Worm (Caenorhabditis elegans) whole organism, midembryonic: ENCODE measurements around the gene grd-4.
"Not testable (repeated sequence)": the region's sequence is repeated elsewhere in the genome, so short reads cannot be mapped to it uniquely, and the experiment has no call there.

ENCODE experiments used
- T22C8.4 ChIP-seq: fragments of 200-800 bp; sonication (Bioruptor generic); IDR thresholded peaks from 2 replicates; pipeline ENCODE4 v1.3.6; 2022; ENCODE audit warnings: missing genetic modification characterization, missing compliant biosample characterization
- cog-1 ChIP-seq: sonication (generic microtip); optimal IDR thresholded peaks from 2 replicates; lab custom pipeline; 2016; ENCODE audit warnings: missing genetic modification characterization, missing compliant biosample characterization
- flt-1 ChIP-seq: fragments of 200-800 bp; sonication (Bioruptor generic); IDR thresholded peaks from 2 replicates; pipeline ENCODE4 v1.3.6; 2022; ENCODE audit warnings: missing genetic modification characterization, missing compliant biosample characterization
- klf-2 ChIP-seq: fragments of 200-800 bp; sonication (Bioruptor generic); conservative IDR thresholded peaks from 2 replicates; pipeline ENCODE4 v1.3.6; 2022; ENCODE audit warnings: missing genetic modification reagents, missing genetic modification characterization, missing compliant biosample characterization
- med-1 ChIP-seq: sonication (generic microtip); optimal IDR thresholded peaks from 2 replicates; lab custom pipeline; 2017; ENCODE audit warnings: missing genetic modification characterization, mild to moderate bottlenecking, missing compliant biosample characterization, antibody characterized with exemption, missing genetic modification reagents; ENCODE audit not compliant: insufficient read depth
- ref-1 ChIP-seq: fragments of 200-800 bp; sonication (Bioruptor generic); conservative IDR thresholded peaks from 2 replicates; pipeline ENCODE4 v1.3.6; 2022; ENCODE audit warnings: missing genetic modification reagents, missing genetic modification characterization, missing compliant biosample characterization
- tab-1 ChIP-seq: fragments of 200-800 bp; sonication (Bioruptor generic); IDR thresholded peaks from 2 replicates; pipeline ENCODE4 v1.3.6; 2022; ENCODE audit warnings: missing genetic modification characterization, missing compliant biosample characterization
- ztf-23 ChIP-seq: fragments of 200-800 bp; sonication (Bioruptor generic); IDR thresholded peaks from 2 replicates; pipeline ENCODE4 v1.3.6; 2022; ENCODE audit warnings: missing genetic modification reagents, missing genetic modification characterization, missing compliant biosample characterization
- ztf-29 ChIP-seq: fragments of 200-800 bp; sonication (Bioruptor generic); IDR thresholded peaks from 2 replicates; pipeline ENCODE4 v1.3.6; 2022; ENCODE audit warnings: missing genetic modification reagents, missing genetic modification characterization, missing compliant biosample characterization

DNA sequence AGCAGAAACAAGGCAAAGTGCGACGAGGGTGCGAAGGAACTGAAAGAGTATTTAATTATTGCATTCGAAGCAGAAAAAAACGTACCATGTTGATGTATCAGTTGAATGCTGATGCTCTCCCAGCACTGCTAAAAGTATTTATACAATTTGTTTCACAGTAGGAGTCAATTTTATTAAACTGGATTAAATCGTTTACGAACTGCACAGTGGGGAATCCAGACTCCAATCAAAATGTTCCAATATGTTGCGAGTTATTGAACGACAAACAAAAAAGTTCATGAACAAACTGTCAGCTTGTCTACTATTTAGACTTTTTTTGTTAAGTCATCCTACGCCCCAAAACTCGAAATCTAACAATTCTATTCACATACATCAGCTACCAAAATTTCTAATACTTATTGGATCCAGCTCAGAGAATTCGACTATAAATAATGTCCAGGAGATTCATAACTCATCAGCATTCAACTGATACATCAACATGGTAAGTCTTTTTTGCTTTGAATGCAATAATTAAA is 37.3 kb downstream of the grd-4 start, which contains the start of the genes nspc-4 and nspc-5:
- not testable (repeated sequence) for TF ChIP-seq flt-1 (GFP tag; lab: Robert Waterston, UW); T22C8.4 (GFP tag; lab: Robert Waterston, UW); klf-2 (GFP tag; lab: Robert Waterston, UW); ztf-29 (GFP tag; lab: Robert Waterston, UW); ztf-23 (GFP tag; lab: Robert Waterston, UW); med-1 (GFP tag; lab: Kevin White, UChicago); tab-1; cog-1 (tag; lab: Kevin White, UChicago); ref-1 (GFP tag; lab: Robert Waterston, UW)
